Worm (Caenorhabditis elegans) whole organism, late embryonic: Measurements from ENCODE around the gene ccdc-55.

ENCODE experiments used
- ahr-1 ChIP-seq: sonication (generic microtip); optimal IDR thresholded peaks from 2 replicates; lab custom pipeline; 2016; ENCODE audit warnings: missing genetic modification characterization, missing compliant biosample characterization
- ama-1 ChIP-seq: fragments of 150-350 bp; optimal IDR thresholded peaks from 2 replicates; lab custom pipeline; 2014
- ceh-30 ChIP-seq: fragments of 150-350 bp; optimal IDR thresholded peaks from 2 replicates; lab custom pipeline; 2014; ENCODE audit warnings: missing biosample characterization, missing genetic modification characterization
- ceh-45 ChIP-seq: fragments of 200-800 bp; sonication (Bioruptor generic); IDR thresholded peaks from 2 replicates; pipeline ENCODE4 v1.3.6; 2022; ENCODE audit warnings: missing genetic modification reagents, missing genetic modification characterization, missing compliant biosample characterization
- ceh-9 ChIP-seq: sonication (generic microtip); optimal IDR thresholded peaks from 2 replicates; lab custom pipeline; 2016; ENCODE audit warnings: mild to moderate bottlenecking, missing genetic modification characterization, inconsistent platforms, missing compliant biosample characterization
- eyg-1 ChIP-seq: sonication (generic microtip); optimal IDR thresholded peaks from 2 replicates; lab custom pipeline; 2016; ENCODE audit warnings: missing genotype, missing genetic modification characterization, missing compliant biosample characterization
- fax-1 ChIP-seq: sonication (generic microtip); optimal IDR thresholded peaks from 2 replicates; lab custom pipeline; 2016; ENCODE audit warnings: missing genotype, missing genetic modification characterization, missing compliant biosample characterization
- lin-11 ChIP-seq: fragments of 200-800 bp; sonication (Bioruptor generic); optimal IDR thresholded peaks from 2 replicates; lab custom pipeline; 2018; ENCODE audit warnings: mild to moderate bottlenecking, missing genetic modification characterization, missing compliant biosample characterization
- nfya-1 ChIP-seq: sonication (generic microtip); optimal IDR thresholded peaks from 2 replicates; lab custom pipeline; 2017; ENCODE audit warnings: missing genetic modification characterization, mild to moderate bottlenecking, missing compliant biosample characterization, antibody characterized with exemption, moderate library complexity
- nhr-232 ChIP-seq: sonication (generic microtip); optimal IDR thresholded peaks from 2 replicates; lab custom pipeline; 2016; ENCODE audit warnings: missing genetic modification characterization, missing compliant biosample characterization
- pha-4 ChIP-seq: fragments of 150-350 bp; optimal IDR thresholded peaks from 2 replicates; lab custom pipeline; 2018; ENCODE audit warnings: missing biosample characterization, missing genetic modification reagents, missing genetic modification characterization
- syd-9 ChIP-seq: sonication (generic microtip); optimal IDR thresholded peaks from 2 replicates; lab custom pipeline; 2016; ENCODE audit warnings: mild to moderate bottlenecking, missing genetic modification characterization, moderate library complexity, missing compliant biosample characterization
- tbx-2 ChIP-seq: sonication (generic microtip); optimal IDR thresholded peaks from 2 replicates; lab custom pipeline; 2016; ENCODE audit warnings: missing genetic modification characterization, missing compliant biosample characterization

DNA sequence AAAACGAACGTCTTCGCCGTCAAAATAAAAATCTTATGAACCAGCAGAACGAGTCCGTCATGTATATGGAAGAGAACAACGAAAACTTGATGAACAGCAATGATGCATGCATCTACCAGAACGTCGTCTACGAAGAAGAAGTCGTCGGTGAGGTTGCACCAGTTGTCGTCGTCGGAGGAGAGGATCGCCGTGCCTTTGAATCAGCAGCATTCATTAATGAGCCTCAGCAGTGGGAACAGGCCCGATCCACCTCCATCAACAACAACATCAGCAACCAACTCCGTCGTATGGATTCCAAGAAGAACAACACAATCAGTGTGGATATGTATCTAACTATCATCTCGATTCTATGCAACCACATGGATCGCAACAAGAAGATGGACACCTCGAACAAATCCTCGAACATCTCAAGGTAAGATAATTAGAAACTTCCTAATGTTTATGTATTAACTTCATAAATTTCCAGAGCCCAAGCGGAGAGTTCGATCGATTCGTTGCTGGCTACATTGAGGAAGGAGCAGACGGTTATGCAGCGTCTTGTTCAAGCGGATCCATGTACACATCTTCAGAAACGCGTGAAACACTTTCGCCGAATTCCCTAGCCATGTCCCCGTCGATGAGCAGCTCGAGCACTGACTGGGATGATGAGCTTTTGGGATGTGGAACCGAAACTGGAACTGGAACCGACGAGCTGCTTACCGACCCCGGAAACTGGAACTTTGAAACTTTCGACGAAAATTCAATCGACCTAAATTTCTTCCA is 26.0 kb upstream of the ccdc-55 start:
- TF ChIP-seq nhr-232 (tag; lab: Kevin White, UChicago), result no peak
- TF ChIP-seq eyg-1 (tag; lab: Kevin White, UChicago), result no peak
- TF ChIP-seq tbx-2 (tag; lab: Kevin White, UChicago), result no peak
- TF ChIP-seq ceh-45 (GFP tag; lab: Robert Waterston, UW), result no peak
- no peak for TF ChIP-seq lin-11 (tag; lab: Kevin White, UChicago)
- TF ChIP-seq ama-1 (lab: Kevin White, UChicago), result no peak
- no peak for TF ChIP-seq ahr-1 (tag; lab: Kevin White, UChicago)
- TF ChIP-seq nfya-1 (tag; lab: Kevin White, UChicago), result no peak
- no peak for TF ChIP-seq pha-4 (tag; lab: Kevin White, UChicago)
- TF ChIP-seq fax-1 (tag; lab: Kevin White, UChicago), result no peak
- TF ChIP-seq ceh-9 (tag; lab: Kevin White, UChicago), result no peak
- TF ChIP-seq syd-9 (tag; lab: Kevin White, UChicago), result no peak
- no peak for TF ChIP-seq ceh-30 (tag; lab: Kevin White, UChicago)
